Worm (Caenorhabditis elegans) whole organism, L4 larva: ENCODE measurements around the gene rpl-10.
A peak's percentile ranks its signal among the peaks of the same experiment; 100 is the strongest.

Source experiments
- F37D6.2 ChIP-seq: sonication (generic microtip); optimal IDR thresholded peaks from 2 replicates; lab custom pipeline; 2016; ENCODE audit warnings: mild to moderate bottlenecking, missing genetic modification characterization, missing compliant biosample characterization
- R02D3.7 ChIP-seq: fragments of 150-350 bp; sonication (generic microtip); optimal IDR thresholded peaks from 3 replicates; lab custom pipeline; 2014; ENCODE audit warnings: missing biosample characterization, missing genetic modification characterization
- Y75B8A.6 ChIP-seq: fragments of 200-800 bp; sonication (Bioruptor generic); IDR thresholded peaks from 2 replicates; pipeline ENCODE4 v1.3.6; 2022; ENCODE audit warnings: missing genetic modification reagents, missing genetic modification characterization, missing compliant biosample characterization
- ZK546.5 ChIP-seq, 2 experiments: sonication (generic microtip); optimal IDR thresholded peaks; 2 replicates each; lab custom pipeline; 2017; ENCODE audit warnings: missing biosample characterization in 2 of 2, missing genetic modification characterization in 2 of 2
- aha-1 ChIP-seq: fragments of 150-350 bp; peaks from one replicate; lab custom pipeline; 2014; ENCODE audit warnings: missing biosample characterization, missing genetic modification characterization
- ceh-20 ChIP-seq: fragments of 200-800 bp; sonication (Bioruptor generic); IDR thresholded peaks from 2 replicates; pipeline ENCODE4 v1.3.6; 2022; ENCODE audit warnings: missing genetic modification reagents, missing genetic modification characterization, missing compliant biosample characterization
- ces-1 ChIP-seq: fragments of 150-350 bp; sonication (generic microtip); optimal IDR thresholded peaks from 4 replicates; lab custom pipeline; 2014; ENCODE audit warnings: missing biosample characterization, missing genetic modification reagents, missing genetic modification characterization
- cey-2 ChIP-seq: sonication (generic microtip); optimal IDR thresholded peaks from 3 replicates; lab custom pipeline; 2017; ENCODE audit warnings: missing genetic modification characterization, mild to moderate bottlenecking, missing compliant biosample characterization, antibody characterized with exemption, borderline replicate concordance; ENCODE audit not compliant: insufficient read depth
- ctbp-1 ChIP-seq: fragments of 200-800 bp; sonication (Bioruptor generic); IDR thresholded peaks from 2 replicates; pipeline ENCODE4 v1.3.6; 2022; ENCODE audit warnings: missing genetic modification reagents, missing genetic modification characterization, missing compliant biosample characterization
- daf-12 ChIP-seq: fragments of 150-350 bp; optimal IDR thresholded peaks from 2 replicates; lab custom pipeline; 2014; ENCODE audit warnings: missing biosample characterization, missing genetic modification reagents, missing genetic modification characterization
- daf-16 ChIP-seq, 3 experiments: sonication (generic microtip); optimal IDR thresholded peaks; 2 replicates each; lab custom pipeline; 2016 to 2017; ENCODE audit warnings: missing genetic modification characterization in 3 of 3, missing genetic modification reagents in 3 of 3, mild to moderate bottlenecking in 2 of 3, missing compliant biosample characterization in 2 of 3, missing biosample characterization in 1 of 3, moderate library complexity in 1 of 3
- daf-19 ChIP-seq: fragments of 200-800 bp; sonication (Bioruptor generic); conservative IDR thresholded peaks from 2 replicates; pipeline ENCODE4 v1.3.6; 2022; ENCODE audit warnings: missing genetic modification characterization, missing compliant biosample characterization
- dmd-6 ChIP-seq: fragments of 200-800 bp; sonication (Bioruptor generic); IDR thresholded peaks from 2 replicates; pipeline ENCODE4 v1.3.6; 2022; ENCODE audit warnings: missing genetic modification reagents, missing genetic modification characterization, missing compliant biosample characterization
- dmd-9 ChIP-seq: fragments of 200-800 bp; sonication (Bioruptor generic); IDR thresholded peaks from 2 replicates; pipeline ENCODE4 v1.3.6; 2022; ENCODE audit warnings: missing genetic modification reagents, missing genetic modification characterization, missing compliant biosample characterization
- dpl-1 ChIP-seq: fragments of 150-350 bp; optimal IDR thresholded peaks from 2 replicates; lab custom pipeline; 2014; ENCODE audit warnings: missing biosample characterization, missing genetic modification reagents, missing genetic modification characterization
- dve-1 ChIP-seq: sonication (generic microtip); optimal IDR thresholded peaks from 2 replicates; lab custom pipeline; 2017; ENCODE audit warnings: antibody characterized with exemption, mild to moderate bottlenecking, missing genetic modification characterization, missing compliant biosample characterization; ENCODE audit not compliant: insufficient read depth
- hlh-11 ChIP-seq: fragments of 200-800 bp; sonication (Bioruptor generic); optimal IDR thresholded peaks from 2 replicates; lab custom pipeline; 2018; ENCODE audit warnings: mild to moderate bottlenecking, missing genetic modification characterization, missing compliant biosample characterization
- hlh-30 ChIP-seq: sonication (generic microtip); optimal IDR thresholded peaks from 2 replicates; lab custom pipeline; 2017; ENCODE audit warnings: antibody characterized with exemption, mild to moderate bottlenecking, missing genetic modification characterization, missing compliant biosample characterization; ENCODE audit not compliant: insufficient read depth
- hmg-1.1 ChIP-seq: fragments of 200-800 bp; sonication (Bioruptor generic); IDR thresholded peaks from 2 replicates; pipeline ENCODE4 v1.3.6; 2022; ENCODE audit warnings: missing genetic modification reagents, missing genetic modification characterization, missing compliant biosample characterization
- lim-7 ChIP-seq: fragments of 200-800 bp; sonication (Bioruptor generic); IDR thresholded peaks from 2 replicates; pipeline ENCODE4 v1.3.6; 2022; ENCODE audit warnings: missing genetic modification characterization, missing compliant biosample characterization
- lin-1 ChIP-seq: fragments of 200-800 bp; sonication (Bioruptor generic); IDR thresholded peaks from 2 replicates; pipeline ENCODE4 v1.3.6; 2022; ENCODE audit warnings: missing genetic modification reagents, missing genetic modification characterization, missing compliant biosample characterization
- lin-15B ChIP-seq: fragments of 150-350 bp; sonication (generic microtip); optimal IDR thresholded peaks from 3 replicates; lab custom pipeline; 2014; ENCODE audit warnings: missing biosample characterization, missing genetic modification characterization
- lin-29 ChIP-seq: fragments of 200-800 bp; sonication (Bioruptor generic); IDR thresholded peaks from 2 replicates; pipeline ENCODE4 v1.3.6; 2022; ENCODE audit warnings: missing genetic modification reagents, missing genetic modification characterization, missing compliant biosample characterization
- lsy-2 ChIP-seq, 2 experiments: fragments of 150-350 bp in 1 of 2; sonication (generic microtip) in 1 of 2; optimal IDR thresholded peaks; 2 replicates each; lab custom pipeline; 2014 to 2017; ENCODE audit warnings: missing biosample characterization in 2 of 2, missing genetic modification characterization in 2 of 2
- madf-9 ChIP-seq: fragments of 200-800 bp; sonication (Bioruptor generic); conservative IDR thresholded peaks from 2 replicates; pipeline ENCODE4 v1.3.6; 2022; ENCODE audit warnings: missing genetic modification reagents, missing genetic modification characterization, missing compliant biosample characterization
- mep-1 ChIP-seq: fragments of 150-350 bp; sonication (generic microtip); optimal IDR thresholded peaks from 3 replicates; lab custom pipeline; 2014; ENCODE audit warnings: missing biosample characterization, missing genetic modification characterization
- mes-2 ChIP-seq: sonication (generic microtip); optimal IDR thresholded peaks from 2 replicates; lab custom pipeline; 2016; ENCODE audit warnings: missing genotype, mild to moderate bottlenecking, missing genetic modification characterization, missing compliant biosample characterization; ENCODE audit not compliant: poor library complexity, severe bottlenecking
- mxl-2 ChIP-seq: fragments of 200-800 bp; sonication (Bioruptor generic); conservative IDR thresholded peaks from 2 replicates; pipeline ENCODE4 v1.3.6; 2022; ENCODE audit warnings: missing genetic modification reagents, missing genetic modification characterization, missing compliant biosample characterization
- nhr-102 ChIP-seq: sonication (generic microtip); optimal IDR thresholded peaks from 2 replicates; lab custom pipeline; 2016; ENCODE audit warnings: mild to moderate bottlenecking, missing genetic modification characterization, moderate library complexity, missing compliant biosample characterization
- nhr-25 ChIP-seq: sonication (generic microtip); optimal IDR thresholded peaks from 2 replicates; lab custom pipeline; 2017; ENCODE audit warnings: missing genetic modification characterization, mild to moderate bottlenecking, missing compliant biosample characterization, antibody characterized with exemption, moderate library complexity, borderline replicate concordance; ENCODE audit not compliant: insufficient read depth
- nhr-42 ChIP-seq: fragments of 200-800 bp; sonication (Bioruptor generic); IDR thresholded peaks from 2 replicates; pipeline ENCODE4 v1.3.6; 2022; ENCODE audit warnings: missing genetic modification characterization, missing compliant biosample characterization
- nhr-6 ChIP-seq: fragments of 150-350 bp; optimal IDR thresholded peaks from 2 replicates; lab custom pipeline; 2014; ENCODE audit warnings: missing biosample characterization, missing genetic modification characterization
- pqm-1 ChIP-seq: sonication (generic microtip); optimal IDR thresholded peaks from 2 replicates; lab custom pipeline; 2017; ENCODE audit warnings: missing biosample characterization, missing genetic modification characterization
- rbr-2 ChIP-seq: sonication (generic microtip); optimal IDR thresholded peaks from 2 replicates; lab custom pipeline; 2016; ENCODE audit warnings: missing genotype, missing genetic modification characterization, missing compliant biosample characterization
- saeg-2 ChIP-seq: fragments of 200-800 bp; sonication (Bioruptor generic); IDR thresholded peaks from 2 replicates; pipeline ENCODE4 v1.3.6; 2022; ENCODE audit warnings: missing genetic modification reagents, missing genetic modification characterization, missing compliant biosample characterization
- spr-1 ChIP-seq: sonication (generic microtip); optimal IDR thresholded peaks from 2 replicates; lab custom pipeline; 2016; ENCODE audit warnings: mild to moderate bottlenecking, missing genetic modification characterization, missing compliant biosample characterization
- tra-1 ChIP-seq: fragments of 200-800 bp; sonication (Bioruptor generic); IDR thresholded peaks from 2 replicates; pipeline ENCODE4 v1.3.6; 2022; ENCODE audit warnings: missing genetic modification reagents, missing genetic modification characterization, missing compliant biosample characterization
- unc-39 ChIP-seq: sonication (generic microtip); optimal IDR thresholded peaks from 2 replicates; lab custom pipeline; 2017; ENCODE audit warnings: missing biosample characterization, missing genetic modification characterization
- unc-62 ChIP-seq, 3 experiments: fragments of 150-350 bp in 1 of 3; sonication (generic microtip); optimal IDR thresholded peaks in 2 of 3; peaks in 1 of 3; 1 replicate in 1 of 3; 2 replicates in 2 of 3; lab custom pipeline; 2014 to 2017; ENCODE audit warnings: missing biosample characterization in 3 of 3, missing genetic modification characterization in 3 of 3, missing genetic modification reagents in 3 of 3, missing genotype in 1 of 3
- zag-1 ChIP-seq: fragments of 150-350 bp; optimal IDR thresholded peaks from 2 replicates; lab custom pipeline; 2014; ENCODE audit warnings: missing biosample characterization, missing genetic modification characterization
- zfp-2 ChIP-seq: sonication (generic microtip); optimal IDR thresholded peaks from 2 replicates; lab custom pipeline; 2016; ENCODE audit warnings: mild to moderate bottlenecking, missing genetic modification characterization, missing compliant biosample characterization
- zfp-3 ChIP-seq: fragments of 200-800 bp; sonication (Bioruptor generic); conservative IDR thresholded peaks from 2 replicates; pipeline ENCODE4 v1.3.6; 2022; ENCODE audit warnings: missing genetic modification reagents, missing genetic modification characterization, missing compliant biosample characterization
- ztf-7 ChIP-seq: fragments of 150-350 bp; optimal IDR thresholded peaks from 2 replicates; lab custom pipeline; 2014; ENCODE audit warnings: missing biosample characterization, missing genetic modification characterization

The rpl-10 gene

DNA sequence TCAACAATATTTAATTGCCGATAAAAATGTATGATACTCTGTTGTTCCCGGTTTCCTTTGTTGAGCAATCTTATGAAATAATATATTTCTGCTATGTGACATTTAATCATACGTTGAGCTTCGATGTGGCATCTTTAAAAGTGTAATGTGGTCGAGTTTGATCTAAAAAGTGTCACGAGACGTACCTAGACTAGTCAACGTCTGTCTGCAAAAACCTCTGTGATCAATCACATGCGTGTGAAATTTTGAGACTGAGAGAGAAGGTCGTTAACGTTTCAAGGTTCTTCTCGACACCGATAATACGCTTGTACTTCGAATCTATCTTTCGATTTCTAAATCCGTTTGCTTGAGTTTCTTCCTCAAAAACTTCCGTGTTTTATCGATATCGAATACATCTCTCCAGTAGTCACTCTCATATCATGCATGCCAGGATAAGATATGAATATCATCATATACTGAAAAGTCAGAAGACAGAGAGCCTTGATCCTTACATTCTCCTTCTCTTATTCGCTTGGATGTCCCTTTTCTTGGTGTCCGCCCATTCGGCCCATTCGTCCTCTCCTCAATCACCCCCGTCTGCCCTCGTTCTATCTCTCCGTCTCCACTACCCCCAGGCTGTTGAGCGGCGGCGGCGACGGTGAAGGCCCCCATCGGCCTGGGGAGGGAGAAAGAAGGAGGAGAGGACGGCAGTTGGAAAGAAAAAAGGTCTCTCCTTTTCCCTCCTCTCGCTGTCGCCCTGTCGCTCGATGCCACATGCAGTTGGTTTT, 15.2 kb upstream of the rpl-10 start (continued):
- TF ChIP-seq lim-7 (GFP tag; lab: Robert Waterston, UW), result no peak
- peak; percentile 55 for TF ChIP-seq rbr-2
- peak; percentile 69 for TF ChIP-seq dmd-6 (GFP tag; lab: Robert Waterston, UW)
- peak in 1 of 2 experiments; percentile 30 for TF ChIP-seq daf-16 (GFP tag; optimal IDR thresholded peaks at IDR 0.05; lab: Kevin White, UChicago)
- TF ChIP-seq daf-16 (tag; optimal IDR thresholded peaks at IDR 0.05; lab: Kevin White, UChicago), result peak; percentile 7
- TF ChIP-seq zfp-3 (GFP tag; lab: Robert Waterston, UW), result no peak
- peak; percentile 8 for TF ChIP-seq F37D6.2 (tag; lab: Kevin White, UChicago)
- TF ChIP-seq ceh-20, result peak; percentile 53; the same call in 1 of the 2 replicates
- peak; percentile 72 for TF ChIP-seq hlh-11 (tag; lab: Kevin White, UChicago)
- no peak for TF ChIP-seq cey-2 (tag; lab: Kevin White, UChicago)

DNA sequence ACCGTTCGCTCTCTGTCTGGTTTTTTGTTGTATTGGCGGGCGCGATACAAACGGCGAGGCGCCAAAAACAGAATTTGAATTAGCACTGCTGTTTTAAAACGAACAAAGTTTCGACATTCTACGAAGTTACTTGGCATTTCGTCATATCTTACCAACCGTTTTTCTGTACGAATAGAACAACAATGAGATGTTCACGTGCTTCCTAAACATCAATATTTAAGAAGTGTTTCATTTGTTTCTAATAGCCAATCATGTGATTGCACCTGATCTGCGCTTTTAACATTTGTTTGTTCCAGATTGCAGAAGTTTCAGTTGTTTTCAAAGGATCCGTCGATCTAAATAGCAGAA, 14.7 kb upstream of the rpl-10 start:
- TF ChIP-seq daf-12 (tag; lab: Kevin White, UChicago) (no peak), ces-1 (GFP tag; lab: Kevin White, UChicago) (no peak), saeg-2 (GFP tag; lab: Robert Waterston, UW) (no peak), nhr-42 (no peak), lin-29 (GFP tag; lab: Robert Waterston, UW) (no peak), ZK546.5 (tag; optimal IDR thresholded peaks at IDR 0.05; lab: Kevin White, UChicago) (no peak), Y75B8A.6 (no peak), hlh-30 (peak; percentile 40), dmd-6 (GFP tag; lab: Robert Waterston, UW) (no peak), madf-9 (GFP tag; lab: Robert Waterston, UW) (no peak), nhr-102 (tag; lab: Kevin White, UChicago) (no peak), dmd-9 (no peak), mep-1 (tag; lab: Kevin White, UChicago) (peak; percentile 56), lim-7 (GFP tag; lab: Robert Waterston, UW) (no peak), spr-1 (tag; lab: Kevin White, UChicago) (no peak), daf-19 (GFP tag; lab: Robert Waterston, UW) (no peak), lin-15B (no peak)

DNA sequence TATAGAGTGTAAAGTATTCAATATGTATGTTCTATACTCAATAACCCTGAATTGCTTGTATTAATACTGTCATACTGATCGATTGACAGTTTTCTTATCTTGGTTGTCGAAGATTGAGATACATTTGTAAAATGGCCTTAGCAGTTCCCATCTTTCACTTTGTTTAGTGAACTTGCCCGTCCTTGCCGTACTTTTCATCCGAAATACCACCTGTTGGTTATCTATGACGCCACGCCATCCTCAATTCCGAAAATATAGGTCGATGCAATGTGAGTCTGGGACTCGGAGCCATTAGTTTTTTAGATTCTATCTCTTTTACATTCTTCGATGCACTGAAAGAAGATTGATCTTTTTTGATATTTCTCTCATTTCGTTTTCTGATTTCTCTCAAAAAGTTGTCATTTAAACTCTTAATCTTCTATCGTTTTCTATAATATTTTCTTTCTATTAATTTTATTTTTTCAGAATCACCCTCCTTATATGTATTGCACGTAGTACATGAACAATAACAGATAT, 14.1 kb upstream of the rpl-10 start, which contains the start of gene ulp-4:
Gene ulp-4, plus strand, starts transcription at position 466 of the 516 bp plus-strand sequence.
- peak in 1 of 2 experiments; percentile 19 for TF ChIP-seq lsy-2 (tag; optimal IDR thresholded peaks at IDR 0.05; lab: Kevin White, UChicago)
- TF ChIP-seq dve-1, result peak; percentile 26
- TF ChIP-seq zfp-2, result no peak
- TF ChIP-seq lin-1 (GFP tag; lab: Robert Waterston, UW), result no peak
- TF ChIP-seq R02D3.7, result no peak
- no peak for TF ChIP-seq zfp-3 (GFP tag; lab: Robert Waterston, UW)
- TF ChIP-seq ctbp-1 (GFP tag; lab: Robert Waterston, UW), result no peak
- TF ChIP-seq zag-1 (tag; lab: Kevin White, UChicago), result no peak
- no peak for TF ChIP-seq unc-39 (tag; lab: Kevin White, UChicago)
- no peak for TF ChIP-seq hmg-1.1
- TF ChIP-seq dpl-1 (GFP tag; lab: Kevin White, UChicago), result no peak
- peak; percentile 46; the same call in 1 of the 2 replicates for TF ChIP-seq dmd-6 (GFP tag; lab: Robert Waterston, UW)
- TF ChIP-seq ztf-7 (tag; lab: Kevin White, UChicago), result no peak
- no peak for TF ChIP-seq mxl-2 (GFP tag; lab: Robert Waterston, UW)
- peak; percentile 30 for TF ChIP-seq mes-2
- TF ChIP-seq daf-16 (GFP tag; optimal IDR thresholded peaks at IDR 0.05; lab: Kevin White, UChicago), result peak in 1 of 2 experiments; percentile 10
- TF ChIP-seq daf-16 (tag; optimal IDR thresholded peaks at IDR 0.05; lab: Kevin White, UChicago), result no peak
- TF ChIP-seq tra-1 (GFP tag; lab: Robert Waterston, UW), result peak; percentile 40; the same call in 1 of the 2 replicates
- TF ChIP-seq nhr-25 (tag; lab: Kevin White, UChicago), result peak; percentile 30
- no peak for TF ChIP-seq pqm-1 (tag; lab: Kevin White, UChicago)
- peak; percentile 70 for TF ChIP-seq aha-1
- peak in 1 of 2 experiments; percentile 73 for TF ChIP-seq unc-62 (GFP tag; optimal IDR thresholded peaks at IDR 0.05 in 1 of 2; lab: Kevin White, UChicago)
- TF ChIP-seq unc-62 (tag; optimal IDR thresholded peaks at IDR 0.05; lab: Kevin White, UChicago), result no peak
- TF ChIP-seq hlh-11 (tag; lab: Kevin White, UChicago), result peak; percentile 18
- no peak for TF ChIP-seq nhr-6 (tag; lab: Kevin White, UChicago)
